Worm (Caenorhabditis elegans) whole organism, young adult: ENCODE data around the gene rpn-3.

Experiments
- F33H1.4 ChIP-seq: fragments of 200-800 bp; sonication (Bioruptor generic); IDR thresholded peaks from 2 replicates; pipeline ENCODE4 v1.3.6; 2022; ENCODE audit warnings: missing genetic modification reagents, missing genetic modification characterization, missing compliant biosample characterization
- F52B5.7 ChIP-seq: sonication (generic microtip); optimal IDR thresholded peaks from 2 replicates; lab custom pipeline; 2016; ENCODE audit warnings: mild to moderate bottlenecking, missing genetic modification characterization, missing compliant biosample characterization
- Y67H2A.10 ChIP-seq: fragments of 200-800 bp; sonication (Bioruptor generic); conservative IDR thresholded peaks from 2 replicates; pipeline ENCODE4 v1.3.6; 2022; ENCODE audit warnings: missing genetic modification reagents, missing genetic modification characterization, missing compliant biosample characterization
- ama-1 ChIP-seq, 3 experiments: fragments of 150-350 bp in 1 of 3; sonication (generic microtip) in 2 of 3; optimal IDR thresholded peaks; 2 replicates each; lab custom pipeline; 2014 to 2018; ENCODE audit warnings: missing biosample characterization in 2 of 3, missing genetic modification characterization in 2 of 3, missing genetic modification reagents in 2 of 3
- aptf-3 ChIP-seq: fragments of 200-800 bp; sonication (Bioruptor generic); IDR thresholded peaks from 2 replicates; pipeline ENCODE4 v1.3.6; 2022; ENCODE audit warnings: missing genetic modification characterization, missing compliant biosample characterization
- bed-1 ChIP-seq: fragments of 200-800 bp; sonication (Bioruptor generic); IDR thresholded peaks from 2 replicates; pipeline ENCODE4 v1.3.6; 2022; ENCODE audit warnings: missing genetic modification reagents, missing genetic modification characterization, missing compliant biosample characterization
- cebp-1 ChIP-seq, 2 experiments: fragments of 200-800 bp in 1 of 2; sonication (Bioruptor generic) in 1 of 2; sonication (generic microtip) in 1 of 2; IDR thresholded peaks in 1 of 2; optimal IDR thresholded peaks in 1 of 2; 2 replicates each; pipeline versions ENCODE4 v1.3.6 to Lab custom; 2017 to 2022; ENCODE audit warnings: missing compliant biosample characterization in 2 of 2, missing genetic modification characterization in 2 of 2, mild to moderate bottlenecking in 1 of 2, missing genetic modification reagents in 1 of 2, moderate library complexity in 1 of 2
- ceh-91 ChIP-seq: fragments of 200-800 bp; sonication (Bioruptor generic); IDR thresholded peaks from 2 replicates; pipeline ENCODE4 v1.3.6; 2022; ENCODE audit warnings: missing genetic modification reagents, missing genetic modification characterization, missing compliant biosample characterization
- egrh-3 ChIP-seq: fragments of 200-800 bp; sonication (Bioruptor generic); IDR thresholded peaks from 2 replicates; pipeline ENCODE4 v1.3.6; 2022; ENCODE audit warnings: missing genetic modification reagents, missing genetic modification characterization, missing compliant biosample characterization
- hmg-20 ChIP-seq: fragments of 200-800 bp; sonication (Bioruptor generic); IDR thresholded peaks from 2 replicates; pipeline ENCODE4 v1.3.6; 2022; ENCODE audit warnings: missing genetic modification reagents, missing genetic modification characterization, missing compliant biosample characterization
- nhr-27 ChIP-seq: fragments of 200-800 bp; sonication (Bioruptor generic); optimal IDR thresholded peaks from 2 replicates; lab custom pipeline; 2018; ENCODE audit warnings: mild to moderate bottlenecking, missing genetic modification characterization, moderate library complexity, missing compliant biosample characterization
- snpc-4 ChIP-seq, 5 experiments: fragments of 150-350 bp in 1 of 5; sonication (generic microtip) in 4 of 5; optimal IDR thresholded peaks; 2 replicates each; lab custom pipeline; 2014 to 2018; ENCODE audit warnings: missing genetic modification characterization in 5 of 5, missing biosample characterization in 3 of 5, antibody characterized with exemption in 2 of 5, mild to moderate bottlenecking in 2 of 5, missing compliant biosample characterization in 2 of 5, missing genotype in 2 of 5, moderate library complexity in 2 of 5, missing genetic modification reagents in 1 of 5

- no peak for TF ChIP-seq egrh-3 (GFP tag; lab: Robert Waterston, UW)
- TF ChIP-seq aptf-3 (GFP tag; lab: Robert Waterston, UW) = no peak
- TF ChIP-seq ama-1 (optimal IDR thresholded peaks at IDR 0.05; lab: Kevin White, UChicago) = no peak
- TF ChIP-seq ama-1 (GFP tag; optimal IDR thresholded peaks at IDR 0.05; lab: Kevin White, UChicago) = no peak
- TF ChIP-seq bed-1 = no peak
- TF ChIP-seq Y67H2A.10 (GFP tag; lab: Robert Waterston, UW) = no peak
- no peak for TF ChIP-seq F52B5.7 (tag; lab: Kevin White, UChicago)
- no peak for TF ChIP-seq cebp-1 (GFP tag; IDR thresholded peaks at IDR 0.05; lab: Robert Waterston, UW)
- TF ChIP-seq cebp-1 (tag; optimal IDR thresholded peaks at IDR 0.05; lab: Kevin White, UChicago) = peak; percentile 32
- no peak for TF ChIP-seq ceh-91 (GFP tag; lab: Robert Waterston, UW)
- no peak for TF ChIP-seq snpc-4 (GFP tag; optimal IDR thresholded peaks at IDR 0.05; lab: Kevin White, UChicago)
- TF ChIP-seq snpc-4 (tag; optimal IDR thresholded peaks at IDR 0.05; lab: Kevin White, UChicago) = no peak
- TF ChIP-seq hmg-20 (GFP tag; lab: Robert Waterston, UW) = no peak
- TF ChIP-seq F33H1.4 (GFP tag; lab: Robert Waterston, UW) = peak; percentile 43; the same call in 1 of the 2 replicates
- no peak for TF ChIP-seq nhr-27 (tag; lab: Kevin White, UChicago)
Measured at ce11 chrIII:8479322-8479864, 32.2 kb downstream of the rpn-3 start.
